Worm (Caenorhabditis elegans): ENCODE results near the gene srw-21.

ce11 chrV:15499099-15499498, 11.2 kb downstream of the srw-21 start:
- TF ChIP-seq ZK546.5 (tag; optimal IDR thresholded peaks at IDR 0.05) (no peak), lin-13 (GFP tag; optimal IDR thresholded peaks at IDR 0.05) (no peak), aly-2 (tag; optimal IDR thresholded peaks at IDR 0.05) (no peak), fos-1 (tag; optimal IDR thresholded peaks at IDR 0.05) (no peak), D1046.2 (GFP tag; IDR thresholded peaks at IDR 0.05) (no peak), nhr-237 (tag; optimal IDR thresholded peaks at IDR 0.05) (no peak), madf-9 (GFP tag; conservative IDR thresholded peaks at IDR 0.05) (no peak), snpc-4 (tag; optimal IDR thresholded peaks at IDR 0.05) (no peak), pqm-1 (tag; optimal IDR thresholded peaks at IDR 0.05) (no peak), ceh-32 (tag; optimal IDR thresholded peaks at IDR 0.05; ENCODE audit: poor library complexity) (no peak), unc-62 (GFP tag; optimal IDR thresholded peaks at IDR 0.05 in 1 of 2) (no peak), unc-62 (tag; optimal IDR thresholded peaks at IDR 0.05) (no peak)
